Fruit fly (Drosophila melanogaster) whole organism, prepupa: ENCODE data around the gene arm.

ENCODE experiments used
- Blimp-1 ChIP-seq: fragments of 200-800 bp; sonication (Bioruptor generic); optimal IDR thresholded peaks from 3 replicates; lab custom pipeline; 2017; ENCODE audit warnings: missing biosample characterization, missing genetic modification characterization, mild to moderate bottlenecking, moderate library complexity, missing genetic modification reagents
- CG10631 ChIP-seq: fragments of 200-800 bp; sonication (Bioruptor generic); optimal IDR thresholded peaks from 2 replicates; lab custom pipeline; 2016; ENCODE audit warnings: missing biosample characterization, missing genetic modification characterization
- CG10669 ChIP-seq: fragments of 200-800 bp; sonication (Bioruptor generic); optimal IDR thresholded peaks from 3 replicates; lab custom pipeline; 2018; ENCODE audit warnings: missing biosample characterization, mild to moderate bottlenecking, missing genetic modification characterization, moderate library complexity
- CG11294 ChIP-seq: fragments of 200-800 bp; sonication (Bioruptor generic); IDR thresholded peaks from 2 replicates; pipeline ENCODE4 v1.3.6; 2022; ENCODE audit warnings: missing biosample characterization, missing genetic modification characterization
- CG11762 ChIP-seq: fragments of 200-800 bp; sonication (Bioruptor generic); optimal IDR thresholded peaks from 3 replicates; lab custom pipeline; 2016; ENCODE audit warnings: missing biosample characterization, missing genetic modification characterization; ENCODE audit not compliant: insufficient read depth
- CG11902 ChIP-seq: fragments of 200-800 bp; sonication (Bioruptor generic); optimal IDR thresholded peaks from 3 replicates; lab custom pipeline; 2016; ENCODE audit warnings: missing biosample characterization, missing genetic modification characterization
- CG15336 ChIP-seq: fragments of 200-800 bp; sonication (Bioruptor generic); IDR thresholded peaks from 2 replicates; pipeline ENCODE4 v1.3.6; 2022; ENCODE audit warnings: missing biosample characterization, missing genetic modification characterization
- CG1621 ChIP-seq: fragments of 200-800 bp; sonication (Bioruptor generic); optimal IDR thresholded peaks from 3 replicates; lab custom pipeline; 2018; ENCODE audit warnings: missing biosample characterization, mild to moderate bottlenecking, missing genetic modification characterization
- CG16779 ChIP-seq: fragments of 200-800 bp; sonication (Bioruptor generic); optimal IDR thresholded peaks from 3 replicates; lab custom pipeline; 2017; ENCODE audit warnings: missing biosample characterization, mild to moderate bottlenecking, missing genetic modification characterization
- CG3032 ChIP-seq: fragments of 200-800 bp; optimal IDR thresholded peaks from 2 replicates; lab custom pipeline; 2019; ENCODE audit warnings: missing biosample characterization, mild to moderate bottlenecking, missing genetic modification characterization, moderate library complexity
- CG31627 ChIP-seq: fragments of 200-800 bp; sonication (Bioruptor generic); optimal IDR thresholded peaks from 3 replicates; lab custom pipeline; 2016; ENCODE audit warnings: missing biosample characterization, missing genetic modification characterization
- CG34406 ChIP-seq: fragments of 200-800 bp; sonication (Bioruptor generic); optimal IDR thresholded peaks from 3 replicates; lab custom pipeline; 2016; ENCODE audit warnings: missing biosample characterization, missing genetic modification characterization
- CG4318 ChIP-seq: fragments of 200-800 bp; sonication (Bioruptor generic); optimal IDR thresholded peaks from 3 replicates; lab custom pipeline; 2017; ENCODE audit warnings: missing biosample characterization, mild to moderate bottlenecking, missing genetic modification characterization
- CG6163 ChIP-seq: fragments of 200-800 bp; sonication (Bioruptor generic); IDR thresholded peaks from 3 replicates; pipeline ENCODE4 v1.3.6; 2022; ENCODE audit warnings: missing biosample characterization, missing genetic modification characterization
- CG6792 ChIP-seq: fragments of 200-800 bp; sonication (Bioruptor generic); optimal IDR thresholded peaks from 3 replicates; lab custom pipeline; 2016; ENCODE audit warnings: missing biosample characterization, missing genetic modification characterization
- CG6808 ChIP-seq: fragments of 200-800 bp; sonication (Bioruptor generic); optimal IDR thresholded peaks from 3 replicates; lab custom pipeline; 2017; ENCODE audit warnings: missing biosample characterization, missing genetic modification characterization, mild to moderate bottlenecking, moderate library complexity, missing genetic modification reagents
- CG6854 ChIP-seq: fragments of 200-800 bp; sonication (Bioruptor generic); optimal IDR thresholded peaks from 2 replicates; lab custom pipeline; 2017; ENCODE audit warnings: missing biosample characterization, mild to moderate bottlenecking, missing genetic modification characterization
- CG8119 ChIP-seq: fragments of 200-800 bp; sonication (Bioruptor generic); IDR thresholded peaks from 3 replicates; pipeline ENCODE4 v1.3.6; 2022; ENCODE audit warnings: missing biosample characterization, missing genetic modification characterization
- Eip78C ChIP-seq: fragments of 200-800 bp; sonication (Bioruptor generic); peaks from one replicate; lab custom pipeline; 2016; ENCODE audit warnings: missing biosample characterization, missing genetic modification characterization
- Ets96B ChIP-seq: fragments of 200-800 bp; optimal IDR thresholded peaks from 2 replicates; lab custom pipeline; 2019; ENCODE audit warnings: missing biosample characterization, mild to moderate bottlenecking, missing genetic modification characterization, moderate library complexity
- Hr38 ChIP-seq: sonication (Bioruptor generic); optimal IDR thresholded peaks from 2 replicates; lab custom pipeline; 2016; ENCODE audit warnings: missing biosample characterization, missing genetic modification characterization
- Hr39 ChIP-seq: fragments of 200-800 bp; sonication (Bioruptor generic); optimal IDR thresholded peaks from 2 replicates; lab custom pipeline; 2016; ENCODE audit warnings: missing biosample characterization, missing genetic modification characterization
- Lpt ChIP-seq: fragments of 200-800 bp; sonication (Bioruptor generic); optimal IDR thresholded peaks from 3 replicates; lab custom pipeline; 2016; ENCODE audit warnings: missing biosample characterization, missing genetic modification characterization
- OdsH ChIP-seq: fragments of 200-800 bp; sonication (Bioruptor generic); optimal IDR thresholded peaks from 3 replicates; lab custom pipeline; 2016; ENCODE audit warnings: missing biosample characterization, missing genetic modification characterization
- Sox102F ChIP-seq: fragments of 200-800 bp; sonication (Bioruptor generic); optimal IDR thresholded peaks from 2 replicates; lab custom pipeline; 2016; ENCODE audit warnings: missing biosample characterization, mild to moderate bottlenecking, missing genetic modification characterization
- Sox14 ChIP-seq: fragments of 200-800 bp; sonication (Bioruptor generic); optimal IDR thresholded peaks from 3 replicates; lab custom pipeline; 2016; ENCODE audit warnings: missing biosample characterization, missing genetic modification characterization
- Sox15 ChIP-seq: fragments of 200-800 bp; sonication (Bioruptor generic); optimal IDR thresholded peaks from 3 replicates; lab custom pipeline; 2016; ENCODE audit warnings: missing biosample characterization, missing genetic modification characterization
- cyc ChIP-seq: fragments of 200-800 bp; sonication (Bioruptor generic); optimal IDR thresholded peaks from 3 replicates; lab custom pipeline; 2016; ENCODE audit warnings: missing biosample characterization, missing genetic modification characterization
- dsx ChIP-seq: fragments of 200-800 bp; optimal IDR thresholded peaks from 3 replicates; lab custom pipeline; 2019; ENCODE audit warnings: missing biosample characterization, mild to moderate bottlenecking, missing genetic modification characterization, moderate library complexity; ENCODE audit not compliant: poor library complexity, severe bottlenecking
- eg ChIP-seq: fragments of 200-800 bp; sonication (Bioruptor generic); IDR thresholded peaks from 3 replicates; pipeline ENCODE4 v1.3.6; 2022; ENCODE audit warnings: missing biosample characterization, missing genetic modification characterization
- esn ChIP-seq: fragments of 200-800 bp; sonication (Bioruptor generic); optimal IDR thresholded peaks from 2 replicates; lab custom pipeline; 2016; ENCODE audit warnings: missing biosample characterization, mild to moderate bottlenecking, missing genetic modification characterization, moderate library complexity
- fd59A ChIP-seq: fragments of 200-800 bp; sonication (Bioruptor generic); optimal IDR thresholded peaks from 2 replicates; lab custom pipeline; 2017; ENCODE audit warnings: missing biosample characterization, mild to moderate bottlenecking, missing genetic modification characterization, missing genetic modification reagents
- fd85E ChIP-seq: fragments of 200-800 bp; sonication (Bioruptor generic); optimal IDR thresholded peaks from 3 replicates; lab custom pipeline; 2016; ENCODE audit warnings: missing biosample characterization, missing genetic modification characterization
- fkh ChIP-seq: fragments of 200-800 bp; sonication (Bioruptor generic); optimal IDR thresholded peaks from 3 replicates; lab custom pipeline; 2017; ENCODE audit warnings: missing biosample characterization, mild to moderate bottlenecking, missing genetic modification characterization, moderate library complexity
- lz ChIP-seq: fragments of 200-800 bp; sonication (Bioruptor generic); optimal IDR thresholded peaks from 3 replicates; lab custom pipeline; 2016; ENCODE audit warnings: missing biosample characterization, missing genetic modification characterization
- net ChIP-seq: fragments of 200-800 bp; sonication (Bioruptor generic); optimal IDR thresholded peaks from 3 replicates; lab custom pipeline; 2016; ENCODE audit warnings: missing biosample characterization, missing genetic modification characterization
- pdm3 ChIP-seq: fragments of 200-800 bp; sonication (Bioruptor generic); optimal IDR thresholded peaks from 3 replicates; lab custom pipeline; 2016; ENCODE audit warnings: missing biosample characterization, missing genetic modification characterization
- salr ChIP-seq, 2 experiments: fragments of 200-800 bp; sonication (Bioruptor generic); optimal IDR thresholded peaks; 3 replicates each; lab custom pipeline; 2016 to 2018; ENCODE audit warnings: missing biosample characterization in 2 of 2, missing genetic modification characterization in 2 of 2, mild to moderate bottlenecking in 1 of 2
- spab ChIP-seq: fragments of 200-800 bp; sonication (Bioruptor generic); optimal IDR thresholded peaks from 2 replicates; lab custom pipeline; 2017; ENCODE audit warnings: missing biosample characterization, mild to moderate bottlenecking, missing genetic modification characterization, missing genetic modification reagents
- ss ChIP-seq, 2 experiments: fragments of 200-800 bp; sonication (Bioruptor generic); optimal IDR thresholded peaks; 2 replicates in 1 of 2; 3 replicates in 1 of 2; lab custom pipeline; 2017 to 2018; ENCODE audit warnings: mild to moderate bottlenecking in 2 of 2, missing biosample characterization in 2 of 2, missing genetic modification characterization in 2 of 2, moderate library complexity in 1 of 2
- svp ChIP-seq: fragments of 200-800 bp; sonication (Bioruptor generic); peaks from one replicate; lab custom pipeline; 2016; ENCODE audit warnings: missing biosample characterization, missing genetic modification characterization
- topi ChIP-seq: fragments of 200-800 bp; sonication (Bioruptor generic); optimal IDR thresholded peaks from 3 replicates; lab custom pipeline; 2016; ENCODE audit warnings: missing biosample characterization, missing genetic modification characterization
- vri ChIP-seq: fragments of 200-800 bp; sonication (Bioruptor generic); optimal IDR thresholded peaks from 3 replicates; lab custom pipeline; 2016; ENCODE audit warnings: missing biosample characterization, mild to moderate bottlenecking, missing genetic modification characterization

Gene arm

dm6 chrX:1879606-1880110 is 20.8 kb downstream of the arm start, which contains the start of gene CG14818 (continued):
- TF ChIP-seq eg (GFP tag; lab: Robert Waterston, UW) (peak; percentile 79), CG11902 (GFP tag; lab: Kevin White, UChicago) (no peak), CG10631 (no peak), CG6808 (GFP tag; lab: Kevin White, UChicago) (no peak), net (GFP tag; lab: Kevin White, UChicago) (peak; percentile 11), CG10669 (GFP tag; lab: Kevin White, UChicago) (no peak), CG31627 (GFP tag; lab: Kevin White, UChicago) (peak; percentile 71), Lpt (GFP tag; lab: Kevin White, UChicago) (peak; percentile 42), vri (no peak), CG4318 (GFP tag; lab: Kevin White, UChicago) (no peak), CG6792 (GFP tag; lab: Kevin White, UChicago) (peak; percentile 35), pdm3 (GFP tag; lab: Kevin White, UChicago) (no peak), CG34406 (GFP tag; lab: Kevin White, UChicago) (peak; percentile 41), CG15336 (GFP tag; lab: Robert Waterston, UW) (peak; percentile 53), Eip78C (GFP tag; lab: Kevin White, UChicago) (peak; percentile 78), fd85E (GFP tag; lab: Kevin White, UChicago) (no peak), spab (GFP tag; lab: Kevin White, UChicago) (no peak)

dm6 chrX:1877107-1877736 is 23.2 kb downstream of the arm start, which contains the start of the genes CG14817 and CG14805:
Gene CG14817, minus strand, starts transcription at chrX:1877270.
Gene CG14805, plus strand, starts transcription at chrX:1877317.
- peak; percentile 45 for TF ChIP-seq cyc (GFP tag; lab: Kevin White, UChicago)
- no peak for TF ChIP-seq Sox102F
- peak; percentile 91 for TF ChIP-seq CG6854 (GFP tag; lab: Kevin White, UChicago)
- no peak for TF ChIP-seq Hr39
- TF ChIP-seq Ets96B (tag; lab: Kevin White, UChicago), result peak; percentile 5
- peak; percentile 53 for TF ChIP-seq CG1621 (tag; lab: Kevin White, UChicago)
- no peak for TF ChIP-seq OdsH (GFP tag; lab: Kevin White, UChicago)
- TF ChIP-seq CG10669 (GFP tag; lab: Kevin White, UChicago), result no peak
- peak; percentile 88 for TF ChIP-seq Eip78C (GFP tag; lab: Kevin White, UChicago)
- TF ChIP-seq CG6792 (GFP tag; lab: Kevin White, UChicago), result peak; percentile 40
- TF ChIP-seq CG4318 (GFP tag; lab: Kevin White, UChicago), result no peak
- peak; percentile 61 for TF ChIP-seq CG16779 (tag; lab: Kevin White, UChicago)
- TF ChIP-seq CG31627 (GFP tag; lab: Kevin White, UChicago), result no peak
- no peak for TF ChIP-seq Lpt (GFP tag; lab: Kevin White, UChicago)
- 0 out of 2 replicates have a peak, but pooled peaks have one; percentile 21 for TF ChIP-seq CG15336 (GFP tag; lab: Robert Waterston, UW)
- TF ChIP-seq dsx (GFP tag; lab: Kevin White, UChicago), result peak; percentile 68
- TF ChIP-seq CG10631, result no peak
- peak; percentile 68 for TF ChIP-seq topi (GFP tag; lab: Kevin White, UChicago)
- TF ChIP-seq ss (GFP tag; optimal IDR thresholded peaks at IDR 0.05; lab: Kevin White, UChicago), result peak; percentile 62 to 82
- no peak for TF ChIP-seq Sox15
- TF ChIP-seq salr (GFP tag; optimal IDR thresholded peaks at IDR 0.05; lab: Kevin White, UChicago), result peak in 1 of 2 experiments; percentile 44
- TF ChIP-seq CG34406 (GFP tag; lab: Kevin White, UChicago), result peak; percentile 71
- TF ChIP-seq fd59A (GFP tag; lab: Kevin White, UChicago), result no peak
- TF ChIP-seq CG6808 (GFP tag; lab: Kevin White, UChicago), result no peak
- TF ChIP-seq svp, result peak; percentile 71
- peak; percentile 48 for TF ChIP-seq lz (GFP tag; lab: Kevin White, UChicago)
- no peak for TF ChIP-seq CG11294 (GFP tag; lab: Robert Waterston, UW)
- no peak for TF ChIP-seq CG11762
- TF ChIP-seq Hr38 (GFP tag; lab: Kevin White, UChicago), result no peak
- TF ChIP-seq CG3032 (tag; lab: Kevin White, UChicago), result peak; percentile 30
- peak; percentile 68 for TF ChIP-seq esn (GFP tag; lab: Kevin White, UChicago)
- TF ChIP-seq Blimp-1 (GFP tag; lab: Kevin White, UChicago), result no peak
- peak; percentile 61 for TF ChIP-seq eg (GFP tag; lab: Robert Waterston, UW)
- TF ChIP-seq CG8119, result no peak; the same call in 2 of the 3 replicates
- TF ChIP-seq fkh (GFP tag; lab: Kevin White, UChicago), result no peak
- peak; percentile 58 for TF ChIP-seq CG6163 (GFP tag; lab: Robert Waterston, UW)
- TF ChIP-seq CG11902 (GFP tag; lab: Kevin White, UChicago), result no peak
- peak; percentile 53 for TF ChIP-seq Sox14 (GFP tag; lab: Kevin White, UChicago)
